Worm (Caenorhabditis elegans) whole organism, L4 larva: ENCODE data around the gene col-104.

Source experiments
- D1046.2 ChIP-seq: fragments of 200-800 bp; sonication (Bioruptor generic); IDR thresholded peaks from 2 replicates; pipeline ENCODE4 v1.3.6; 2022; ENCODE audit warnings: missing genetic modification characterization, missing compliant biosample characterization
- F26F4.8 ChIP-seq: fragments of 200-800 bp; sonication (Bioruptor generic); conservative IDR thresholded peaks from 2 replicates; pipeline ENCODE4 v1.3.6; 2022; ENCODE audit warnings: missing genetic modification characterization, missing compliant biosample characterization
- F49E8.2 ChIP-seq: sonication (generic microtip); optimal IDR thresholded peaks from 2 replicates; lab custom pipeline; 2016; ENCODE audit warnings: missing compliant biosample characterization, mild to moderate bottlenecking, missing genetic modification characterization, borderline replicate concordance
- T20F7.1 ChIP-seq: fragments of 200-800 bp; sonication (Bioruptor generic); optimal IDR thresholded peaks from 2 replicates; lab custom pipeline; 2018; ENCODE audit warnings: mild to moderate bottlenecking, missing genetic modification characterization, missing compliant biosample characterization
- T26A8.4 ChIP-seq: fragments of 200-800 bp; sonication (Bioruptor generic); IDR thresholded peaks from 2 replicates; pipeline ENCODE4 v1.3.6; 2022; ENCODE audit warnings: missing genetic modification characterization, missing compliant biosample characterization
- Y48G9A.11 ChIP-seq: fragments of 200-800 bp; sonication (Bioruptor generic); IDR thresholded peaks from 2 replicates; pipeline ENCODE4 v1.3.6; 2022; ENCODE audit warnings: missing genetic modification reagents, missing genetic modification characterization, missing compliant biosample characterization
- Y75B8A.6 ChIP-seq: fragments of 200-800 bp; sonication (Bioruptor generic); IDR thresholded peaks from 2 replicates; pipeline ENCODE4 v1.3.6; 2022; ENCODE audit warnings: missing genetic modification reagents, missing genetic modification characterization, missing compliant biosample characterization
- ZK337.2 ChIP-seq: fragments of 200-800 bp; sonication (Bioruptor generic); IDR thresholded peaks from 2 replicates; pipeline ENCODE4 v1.3.6; 2022; ENCODE audit warnings: missing genetic modification reagents, missing genetic modification characterization, missing compliant biosample characterization
- aha-1 ChIP-seq: fragments of 150-350 bp; peaks from one replicate; lab custom pipeline; 2014; ENCODE audit warnings: missing biosample characterization, missing genetic modification characterization
- ceh-20 ChIP-seq: fragments of 200-800 bp; sonication (Bioruptor generic); IDR thresholded peaks from 2 replicates; pipeline ENCODE4 v1.3.6; 2022; ENCODE audit warnings: missing genetic modification reagents, missing genetic modification characterization, missing compliant biosample characterization
- ceh-32 ChIP-seq: sonication (generic microtip); optimal IDR thresholded peaks from 2 replicates; lab custom pipeline; 2016; ENCODE audit warnings: mild to moderate bottlenecking, missing genetic modification characterization, missing compliant biosample characterization; ENCODE audit not compliant: poor library complexity
- ceh-62 ChIP-seq: sonication (generic microtip); optimal IDR thresholded peaks from 2 replicates; lab custom pipeline; 2017; ENCODE audit warnings: missing biosample characterization, missing genetic modification characterization
- ces-1 ChIP-seq: fragments of 150-350 bp; sonication (generic microtip); optimal IDR thresholded peaks from 4 replicates; lab custom pipeline; 2014; ENCODE audit warnings: missing biosample characterization, missing genetic modification reagents, missing genetic modification characterization
- ctbp-1 ChIP-seq: fragments of 200-800 bp; sonication (Bioruptor generic); IDR thresholded peaks from 2 replicates; pipeline ENCODE4 v1.3.6; 2022; ENCODE audit warnings: missing genetic modification reagents, missing genetic modification characterization, missing compliant biosample characterization
- daf-16 ChIP-seq, 3 experiments: sonication (generic microtip); optimal IDR thresholded peaks; 2 replicates each; lab custom pipeline; 2016 to 2017; ENCODE audit warnings: missing genetic modification characterization in 3 of 3, missing genetic modification reagents in 3 of 3, mild to moderate bottlenecking in 2 of 3, missing compliant biosample characterization in 2 of 3, missing biosample characterization in 1 of 3, moderate library complexity in 1 of 3
- daf-19 ChIP-seq: fragments of 200-800 bp; sonication (Bioruptor generic); conservative IDR thresholded peaks from 2 replicates; pipeline ENCODE4 v1.3.6; 2022; ENCODE audit warnings: missing genetic modification characterization, missing compliant biosample characterization
- dmd-6 ChIP-seq: fragments of 200-800 bp; sonication (Bioruptor generic); IDR thresholded peaks from 2 replicates; pipeline ENCODE4 v1.3.6; 2022; ENCODE audit warnings: missing genetic modification reagents, missing genetic modification characterization, missing compliant biosample characterization
- dpl-1 ChIP-seq: fragments of 150-350 bp; optimal IDR thresholded peaks from 2 replicates; lab custom pipeline; 2014; ENCODE audit warnings: missing biosample characterization, missing genetic modification reagents, missing genetic modification characterization
- duxl-1 ChIP-seq: sonication (generic microtip); optimal IDR thresholded peaks from 2 replicates; lab custom pipeline; 2016; ENCODE audit warnings: mild to moderate bottlenecking, missing genetic modification characterization, moderate library complexity, missing compliant biosample characterization; ENCODE audit not compliant: poor library complexity
- dve-1 ChIP-seq: sonication (generic microtip); optimal IDR thresholded peaks from 2 replicates; lab custom pipeline; 2017; ENCODE audit warnings: antibody characterized with exemption, mild to moderate bottlenecking, missing genetic modification characterization, missing compliant biosample characterization; ENCODE audit not compliant: insufficient read depth
- egl-27 ChIP-seq: sonication (generic microtip); optimal IDR thresholded peaks from 3 replicates; lab custom pipeline; 2017; ENCODE audit warnings: missing biosample characterization, missing genetic modification reagents, missing genetic modification characterization
- egl-43 ChIP-seq: fragments of 200-800 bp; sonication (Bioruptor generic); IDR thresholded peaks from 2 replicates; pipeline ENCODE4 v1.3.6; 2022; ENCODE audit warnings: missing genetic modification reagents, missing genetic modification characterization, missing compliant biosample characterization
- fos-1 ChIP-seq: fragments of 150-350 bp; optimal IDR thresholded peaks from 2 replicates; lab custom pipeline; 2014; ENCODE audit warnings: missing biosample characterization, missing genetic modification characterization
- gei-8 ChIP-seq: fragments of 200-800 bp; sonication (Bioruptor generic); optimal IDR thresholded peaks from 2 replicates; lab custom pipeline; 2018; ENCODE audit warnings: mild to moderate bottlenecking, missing genetic modification characterization, missing compliant biosample characterization
- hif-1 ChIP-seq, 2 experiments: sonication (generic microtip); optimal IDR thresholded peaks; 2 replicates each; lab custom pipeline; 2016 to 2017; ENCODE audit warnings: missing compliant biosample characterization in 2 of 2, missing genetic modification characterization in 2 of 2, missing genetic modification reagents in 2 of 2, missing genotype in 2 of 2, mild to moderate bottlenecking in 1 of 2
- hlh-30 ChIP-seq: sonication (generic microtip); optimal IDR thresholded peaks from 2 replicates; lab custom pipeline; 2017; ENCODE audit warnings: antibody characterized with exemption, mild to moderate bottlenecking, missing genetic modification characterization, missing compliant biosample characterization; ENCODE audit not compliant: insufficient read depth
- lin-1 ChIP-seq: fragments of 200-800 bp; sonication (Bioruptor generic); IDR thresholded peaks from 2 replicates; pipeline ENCODE4 v1.3.6; 2022; ENCODE audit warnings: missing genetic modification reagents, missing genetic modification characterization, missing compliant biosample characterization
- lin-29 ChIP-seq: fragments of 200-800 bp; sonication (Bioruptor generic); IDR thresholded peaks from 2 replicates; pipeline ENCODE4 v1.3.6; 2022; ENCODE audit warnings: missing genetic modification reagents, missing genetic modification characterization, missing compliant biosample characterization
- madf-5 ChIP-seq, 2 experiments: fragments of 200-800 bp; sonication (Bioruptor generic); IDR thresholded peaks; 2 replicates each; pipeline ENCODE4 v1.3.6; 2022; ENCODE audit warnings: missing compliant biosample characterization in 2 of 2, missing genetic modification characterization in 2 of 2
- madf-9 ChIP-seq: fragments of 200-800 bp; sonication (Bioruptor generic); conservative IDR thresholded peaks from 2 replicates; pipeline ENCODE4 v1.3.6; 2022; ENCODE audit warnings: missing genetic modification reagents, missing genetic modification characterization, missing compliant biosample characterization
- mdl-1 ChIP-seq, 2 experiments: fragments of 150-350 bp in 1 of 2; sonication (generic microtip) in 1 of 2; optimal IDR thresholded peaks; 2 replicates each; lab custom pipeline; 2014 to 2017; ENCODE audit warnings: missing biosample characterization in 2 of 2, missing genetic modification characterization in 2 of 2
- mes-2 ChIP-seq: sonication (generic microtip); optimal IDR thresholded peaks from 2 replicates; lab custom pipeline; 2016; ENCODE audit warnings: missing genotype, mild to moderate bottlenecking, missing genetic modification characterization, missing compliant biosample characterization; ENCODE audit not compliant: poor library complexity, severe bottlenecking
- mxl-2 ChIP-seq: fragments of 200-800 bp; sonication (Bioruptor generic); conservative IDR thresholded peaks from 2 replicates; pipeline ENCODE4 v1.3.6; 2022; ENCODE audit warnings: missing genetic modification reagents, missing genetic modification characterization, missing compliant biosample characterization
- nhr-102 ChIP-seq: sonication (generic microtip); optimal IDR thresholded peaks from 2 replicates; lab custom pipeline; 2016; ENCODE audit warnings: mild to moderate bottlenecking, missing genetic modification characterization, moderate library complexity, missing compliant biosample characterization
- nhr-237 ChIP-seq: sonication (generic microtip); optimal IDR thresholded peaks from 2 replicates; lab custom pipeline; 2017; ENCODE audit warnings: missing biosample characterization, missing genetic modification characterization
- nhr-41 ChIP-seq: fragments of 200-800 bp; sonication (Bioruptor generic); IDR thresholded peaks from 2 replicates; pipeline ENCODE4 v1.3.6; 2022; ENCODE audit warnings: missing genetic modification reagents, missing genetic modification characterization, missing compliant biosample characterization
- nhr-48 ChIP-seq: sonication (generic microtip); optimal IDR thresholded peaks from 2 replicates; lab custom pipeline; 2016; ENCODE audit warnings: mild to moderate bottlenecking, missing genetic modification characterization, missing compliant biosample characterization
- rbr-2 ChIP-seq: sonication (generic microtip); optimal IDR thresholded peaks from 2 replicates; lab custom pipeline; 2016; ENCODE audit warnings: missing genotype, missing genetic modification characterization, missing compliant biosample characterization
- saeg-2 ChIP-seq: fragments of 200-800 bp; sonication (Bioruptor generic); IDR thresholded peaks from 2 replicates; pipeline ENCODE4 v1.3.6; 2022; ENCODE audit warnings: missing genetic modification reagents, missing genetic modification characterization, missing compliant biosample characterization
- set-16 ChIP-seq: fragments of 200-800 bp; sonication (Bioruptor generic); IDR thresholded peaks from 2 replicates; pipeline ENCODE4 v1.3.6; 2022; ENCODE audit warnings: missing genetic modification reagents, missing genetic modification characterization, missing compliant biosample characterization
- snpc-4 ChIP-seq: fragments of 150-350 bp; optimal IDR thresholded peaks from 2 replicates; lab custom pipeline; 2014; ENCODE audit warnings: missing biosample characterization, missing genetic modification characterization
- spr-3 ChIP-seq: fragments of 200-800 bp; sonication (Bioruptor generic); optimal IDR thresholded peaks from 2 replicates; lab custom pipeline; 2018; ENCODE audit warnings: mild to moderate bottlenecking, missing genetic modification characterization, missing compliant biosample characterization
- tag-97 ChIP-seq: fragments of 200-800 bp; sonication (Bioruptor generic); IDR thresholded peaks from 2 replicates; pipeline ENCODE4 v1.3.6; 2022; ENCODE audit warnings: missing genetic modification characterization, missing compliant biosample characterization
- tra-1 ChIP-seq: fragments of 200-800 bp; sonication (Bioruptor generic); IDR thresholded peaks from 2 replicates; pipeline ENCODE4 v1.3.6; 2022; ENCODE audit warnings: missing genetic modification reagents, missing genetic modification characterization, missing compliant biosample characterization
- unc-130 ChIP-seq: sonication (generic microtip); optimal IDR thresholded peaks from 2 replicates; lab custom pipeline; 2016; ENCODE audit warnings: missing genetic modification reagents, missing genetic modification characterization, missing compliant biosample characterization
- unc-39 ChIP-seq: sonication (generic microtip); optimal IDR thresholded peaks from 2 replicates; lab custom pipeline; 2017; ENCODE audit warnings: missing biosample characterization, missing genetic modification characterization
- zag-1 ChIP-seq: fragments of 150-350 bp; optimal IDR thresholded peaks from 2 replicates; lab custom pipeline; 2014; ENCODE audit warnings: missing biosample characterization, missing genetic modification characterization
- zfp-2 ChIP-seq: sonication (generic microtip); optimal IDR thresholded peaks from 2 replicates; lab custom pipeline; 2016; ENCODE audit warnings: mild to moderate bottlenecking, missing genetic modification characterization, missing compliant biosample characterization
- ztf-11 ChIP-seq: fragments of 150-350 bp; optimal IDR thresholded peaks from 2 replicates; lab custom pipeline; 2014; ENCODE audit warnings: missing biosample characterization, missing genetic modification characterization
- ztf-7 ChIP-seq: fragments of 150-350 bp; optimal IDR thresholded peaks from 2 replicates; lab custom pipeline; 2014; ENCODE audit warnings: missing biosample characterization, missing genetic modification characterization

col-104 gene

ce11 chrIV:1389599-1389998 lies 34.5 kb upstream of the col-104 start (continued):
- TF ChIP-seq mxl-2 (GFP tag; lab: Robert Waterston, UW) = no peak
- no peak for TF ChIP-seq snpc-4 (tag; lab: Kevin White, UChicago)
- no peak for TF ChIP-seq spr-3 (GFP tag; lab: Kevin White, UChicago)
- TF ChIP-seq zfp-2 (tag; lab: Kevin White, UChicago) = no peak
- peak; percentile 26 for TF ChIP-seq aha-1 (tag; lab: Kevin White, UChicago)
- peak; percentile 43; the same call in 1 of the 2 replicates for TF ChIP-seq dmd-6 (GFP tag; lab: Robert Waterston, UW)
- TF ChIP-seq daf-16 (GFP tag; optimal IDR thresholded peaks at IDR 0.05; lab: Kevin White, UChicago) = no peak
- no peak for TF ChIP-seq daf-16 (tag; optimal IDR thresholded peaks at IDR 0.05; lab: Kevin White, UChicago)
- TF ChIP-seq ztf-11 (tag; lab: Kevin White, UChicago) = no peak
- no peak for TF ChIP-seq madf-5 (GFP tag; IDR thresholded peaks at IDR 0.05; lab: Robert Waterston, UW)
- no peak for TF ChIP-seq ces-1 (GFP tag; lab: Kevin White, UChicago)
- TF ChIP-seq dpl-1 (GFP tag; lab: Kevin White, UChicago) = no peak
- no peak for TF ChIP-seq saeg-2 (GFP tag; lab: Robert Waterston, UW)
- no peak for TF ChIP-seq hlh-30 (tag; lab: Kevin White, UChicago)
- TF ChIP-seq egl-27 (tag; lab: Kevin White, UChicago) = no peak
- no peak for TF ChIP-seq ceh-20
- TF ChIP-seq nhr-48 (tag; lab: Kevin White, UChicago) = no peak
- TF ChIP-seq Y48G9A.11 (GFP tag; lab: Robert Waterston, UW) = no peak
- TF ChIP-seq ZK337.2 (GFP tag; lab: Robert Waterston, UW) = no peak
- TF ChIP-seq rbr-2 (tag; lab: Kevin White, UChicago) = no peak
- no peak for TF ChIP-seq ctbp-1 (GFP tag; lab: Robert Waterston, UW)
- TF ChIP-seq gei-8 (GFP tag; lab: Kevin White, UChicago) = no peak
- TF ChIP-seq D1046.2 (GFP tag; lab: Robert Waterston, UW) = no peak
- no peak for TF ChIP-seq tra-1 (GFP tag; lab: Robert Waterston, UW)
- no peak for TF ChIP-seq set-16 (GFP tag; lab: Robert Waterston, UW)
- TF ChIP-seq daf-19 (GFP tag; lab: Robert Waterston, UW) = no peak
- no peak for TF ChIP-seq tag-97 (GFP tag; lab: Robert Waterston, UW)
- TF ChIP-seq lin-29 = no peak
- no peak for TF ChIP-seq hif-1 (tag; optimal IDR thresholded peaks at IDR 0.05; lab: Kevin White, UChicago)
- no peak for TF ChIP-seq ztf-7 (tag; lab: Kevin White, UChicago)
- no peak for TF ChIP-seq egl-43
- TF ChIP-seq duxl-1 (tag; lab: Kevin White, UChicago) = no peak
- TF ChIP-seq F26F4.8 (GFP tag; lab: Robert Waterston, UW) = no peak
- TF ChIP-seq dve-1 (tag; lab: Kevin White, UChicago) = peak; percentile 32
- no peak for TF ChIP-seq mdl-1 (tag; optimal IDR thresholded peaks at IDR 0.05; lab: Kevin White, UChicago)
- no peak for TF ChIP-seq T20F7.1 (GFP tag; lab: Kevin White, UChicago)
- TF ChIP-seq ceh-32 (tag; lab: Kevin White, UChicago) = no peak
- no peak for TF ChIP-seq zag-1 (tag; lab: Kevin White, UChicago)
- no peak for TF ChIP-seq Y75B8A.6 (GFP tag; lab: Robert Waterston, UW)
- no peak for TF ChIP-seq madf-9 (GFP tag; lab: Robert Waterston, UW)
- TF ChIP-seq mes-2 (tag; lab: Kevin White, UChicago) = no peak
- no peak for TF ChIP-seq fos-1
- no peak for TF ChIP-seq unc-39 (tag; lab: Kevin White, UChicago)
- TF ChIP-seq nhr-41 = peak; percentile 62; the same call in 1 of the 2 replicates
- no peak for TF ChIP-seq T26A8.4 (GFP tag; lab: Robert Waterston, UW)
- no peak for TF ChIP-seq nhr-102 (tag; lab: Kevin White, UChicago)
- TF ChIP-seq lin-1 = no peak
- TF ChIP-seq ceh-62 = no peak
- TF ChIP-seq F49E8.2 (tag; lab: Kevin White, UChicago) = no peak
- no peak for TF ChIP-seq nhr-237 (tag; lab: Kevin White, UChicago)
- TF ChIP-seq unc-130 (GFP tag; lab: Kevin White, UChicago) = no peak
- TF ChIP-seq, all 104 proteins: peak for 8
